Fruit fly (Drosophila melanogaster) whole organism, embryonic: ENCODE data around the gene CG42710.

Experiments
- CG32772 ChIP-seq: fragments of 200-800 bp; sonication (Bioruptor generic); IDR thresholded peaks from 2 replicates; pipeline ENCODE4 v1.3.6; 2022; ENCODE audit warnings: missing biosample characterization, missing genetic modification characterization
- CG34422 ChIP-seq: fragments of 200-800 bp; sonication (Bioruptor generic); IDR thresholded peaks from 3 replicates; pipeline ENCODE4 v1.3.6; 2022; ENCODE audit warnings: missing biosample characterization, missing genetic modification characterization
- CG8281 ChIP-seq: fragments of 200-800 bp; sonication (Bioruptor generic); optimal IDR thresholded peaks from 2 replicates; lab custom pipeline; 2018; ENCODE audit warnings: missing biosample characterization, mild to moderate bottlenecking, missing genetic modification characterization, moderate library complexity
- D19B ChIP-seq: fragments of 200-800 bp; sonication (Bioruptor generic); optimal IDR thresholded peaks from 2 replicates; lab custom pipeline; 2017; ENCODE audit warnings: missing biosample characterization, mild to moderate bottlenecking, missing genetic modification characterization
- ERR ChIP-seq: fragments of 200-800 bp; sonication (Bioruptor generic); optimal IDR thresholded peaks from 2 replicates; lab custom pipeline; 2016; ENCODE audit warnings: missing biosample characterization, missing genetic modification characterization
- Lim3 ChIP-seq: fragments of 200-800 bp; sonication (Bioruptor generic); IDR thresholded peaks from 2 replicates; pipeline ENCODE4 v1.3.6; 2022; ENCODE audit warnings: missing biosample characterization, missing genetic modification characterization
- emc ChIP-seq: fragments of 200-800 bp; sonication (Bioruptor generic); optimal IDR thresholded peaks from 2 replicates; lab custom pipeline; 2016; ENCODE audit warnings: missing biosample characterization, missing genetic modification characterization
- sc ChIP-seq, 3 experiments: fragments of >200 bp in 2 of 3; fragments of 200-800 bp in 1 of 3; sonication (Bioruptor generic) in 1 of 3; optimal IDR thresholded peaks; 2 replicates in 2 of 3; 3 replicates in 1 of 3; lab custom pipeline; 2017; ENCODE audit warnings: mild to moderate bottlenecking in 1 of 3, missing biosample characterization in 1 of 3, missing genetic modification characterization in 1 of 3, missing genetic modification reagents in 1 of 3

dm6 chr2L:8772244-8772643, 10.1 kb downstream of the CG42710 start, which contains the start of gene LManIV:
- TF ChIP-seq emc (GFP tag; lab: Kevin White, UChicago) = no peak
- TF ChIP-seq CG32772 (GFP tag; lab: Robert Waterston, UW) = no peak
- TF ChIP-seq ERR = no peak
- no peak for TF ChIP-seq CG8281
- TF ChIP-seq CG34422 (GFP tag; lab: Robert Waterston, UW) = no peak
- no peak for TF ChIP-seq sc (optimal IDR thresholded peaks at IDR 0.05; lab: Kevin White, UChicago)
- TF ChIP-seq sc (GFP tag; optimal IDR thresholded peaks at IDR 0.05; lab: Kevin White, UChicago) = no peak
- TF ChIP-seq Lim3 (GFP tag; lab: Robert Waterston, UW) = no peak
- no peak for TF ChIP-seq D19B (GFP tag; lab: Kevin White, UChicago)
